Fruit fly (Drosophila melanogaster): ENCODE data around the gene CG7110.

Gene CG7110

dm6 chr2L:13378488-13378964, 20.3 kb upstream of the CG7110 start, which contains the start of the genes CG9302 and beta'COP (continued):
- TF ChIP-seq CG2129 (GFP tag; IDR thresholded peaks at IDR 0.05; ENCODE audit: partially characterized antibody) (no peak), Ssrp (tag; optimal IDR thresholded peaks at IDR 0.05) (peak; percentile 58), CG30403 (GFP tag; optimal IDR thresholded peaks at IDR 0.05) (peak; percentile 83), CG12391 (tag; optimal IDR thresholded peaks at IDR 0.05) (peak; percentile 85), stwl (tag; optimal IDR thresholded peaks at IDR 0.05) (peak; percentile 38), C15 (GFP tag; IDR thresholded peaks at IDR 0.05) (no peak), dpn (GFP tag; optimal IDR thresholded peaks at IDR 0.05) (peak; percentile 31 to 63), CG1602 (GFP tag; optimal IDR thresholded peaks at IDR 0.05) (peak; percentile 49), Scr (GFP tag; IDR thresholded peaks at IDR 0.05; ENCODE audit: partially characterized antibody) (peak; percentile 80), CG1832 (GFP tag; optimal IDR thresholded peaks at IDR 0.05) (no peak), B-H1 (GFP tag; IDR thresholded peaks at IDR 0.05) (peak; percentile 16; the same call in 1 of the 3 replicates), Dip2 (GFP tag; IDR thresholded peaks at IDR 0.05) (no peak), CG6654 (GFP tag; optimal IDR thresholded peaks at IDR 0.05) (peak; percentile 5), CG13624 (GFP tag; optimal IDR thresholded peaks at IDR 0.05) (peak; percentile 3), CG11696 (GFP tag; IDR thresholded peaks at IDR 0.05) (no peak), CG18599 (GFP tag; optimal IDR thresholded peaks at IDR 0.05) (no peak), CG10321 (GFP tag; IDR thresholded peaks at IDR 0.05) (no peak), eve (GFP tag; optimal IDR thresholded peaks at IDR 0.05) (no peak), Ets65A (GFP tag) (peak; percentile 93), ato (GFP tag; IDR thresholded peaks at IDR 0.05; ENCODE audit: partially characterized antibody) (no peak), Usf (GFP tag; optimal IDR thresholded peaks at IDR 0.05) (peak; percentile 62), CG1024 (GFP tag; IDR thresholded peaks at IDR 0.05) (no peak), CG10543 (GFP tag; optimal IDR thresholded peaks at IDR 0.05) (peak; percentile 84), Drgx (GFP tag; IDR thresholded peaks at IDR 0.05) (no peak), hb (GFP tag; IDR thresholded peaks at IDR 0.05; ENCODE audit: partially characterized antibody) (0 out of 3 replicates have a peak, but pooled peaks have one; percentile 21), E2f1 (GFP tag; IDR thresholded peaks at IDR 0.05) (no peak), org-1 (GFP tag; optimal IDR thresholded peaks at IDR 0.05) (no peak), Sox102F (GFP tag; optimal IDR thresholded peaks at IDR 0.05) (no peak), Deaf1 (tag; optimal IDR thresholded peaks at IDR 0.05) (no peak), CG13296 (GFP tag; optimal IDR thresholded peaks at IDR 0.05) (no peak), CG8089 (GFP tag; optimal IDR thresholded peaks at IDR 0.05) (no peak), inv (GFP tag; IDR thresholded peaks at IDR 0.05; ENCODE audit: partially characterized antibody) (peak; percentile 68), CG13123 (GFP tag; optimal IDR thresholded peaks at IDR 0.05) (peak; percentile 33), Taf1 (GFP tag; IDR thresholded peaks at IDR 0.05) (0 out of 2 replicates have a peak, but pooled peaks have one; percentile 24), ro (GFP tag; IDR thresholded peaks at IDR 0.05) (no peak), CG17612 (GFP tag; IDR thresholded peaks at IDR 0.05) (no peak), CG10267 (tag; optimal IDR thresholded peaks at IDR 0.05) (peak; percentile 70), btn (GFP tag; optimal IDR thresholded peaks at IDR 0.05) (no peak), CG4404 (GFP tag; IDR thresholded peaks at IDR 0.05) (peak; percentile 72), CG15269 (tag; optimal IDR thresholded peaks at IDR 0.05) (no peak), CG6683 (GFP tag; optimal IDR thresholded peaks at IDR 0.05) (peak; percentile 14), ci (GFP tag; IDR thresholded peaks at IDR 0.05) (no peak), lilli (GFP tag; optimal IDR thresholded peaks at IDR 0.05) (peak; percentile 77), gcm (GFP tag; optimal IDR thresholded peaks at IDR 0.05) (no peak), CG3726 (GFP tag; IDR thresholded peaks at IDR 0.05) (no peak), p53 (GFP tag; optimal IDR thresholded peaks at IDR 0.05) (peak; percentile 1), Dll (GFP tag; IDR thresholded peaks at IDR 0.05; ENCODE audit: partially characterized antibody) (peak; percentile 76), CG12769 (tag; optimal IDR thresholded peaks at IDR 0.05) (no peak), CG12071 (GFP tag; optimal IDR thresholded peaks at IDR 0.05) (no peak), CG11456 (GFP tag; IDR thresholded peaks at IDR 0.05) (peak; percentile 68; the same call in 1 of the 3 replicates), CG30020 (tag; optimal IDR thresholded peaks at IDR 0.05) (peak; percentile 69)
